Worm (Caenorhabditis elegans): Measurements from ENCODE around the gene srj-10.

DNA sequence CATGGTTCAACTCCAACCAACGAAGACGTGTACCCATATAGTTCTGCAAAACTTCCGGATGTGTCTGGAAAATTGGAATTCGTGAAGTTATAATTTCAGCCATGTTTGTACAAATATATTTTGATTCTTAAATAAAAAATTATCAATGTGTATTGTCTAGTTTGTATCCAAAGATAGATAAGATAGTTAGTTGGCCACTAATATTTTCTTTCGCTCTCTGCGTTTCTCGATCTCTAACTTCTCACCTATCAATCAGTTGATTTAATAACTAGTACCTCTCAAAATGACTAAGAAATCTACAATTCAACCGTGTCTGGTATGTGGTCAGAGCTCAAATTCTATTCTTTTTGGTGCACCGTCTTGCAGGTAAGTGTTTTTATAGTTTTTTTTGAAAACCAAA is 2.6 kb downstream of the srj-10 start, which contains the start of gene nhr-176:
- TF ChIP-seq unc-62 (GFP tag; optimal IDR thresholded peaks at IDR 0.05) (no peak), lin-13 (tag; optimal IDR thresholded peaks at IDR 0.05) (no peak), lsy-2 (tag; optimal IDR thresholded peaks at IDR 0.05) (no peak), snpc-4 (tag; optimal IDR thresholded peaks at IDR 0.05) (no peak), ztf-11 (tag; optimal IDR thresholded peaks at IDR 0.05) (no peak), nhr-76 (tag; optimal IDR thresholded peaks at IDR 0.05) (no peak)
